Worm (Caenorhabditis elegans): ENCODE measurements around the gene cyp-33D3.

- TF ChIP-seq cog-1 (tag; optimal IDR thresholded peaks at IDR 0.05) (no peak), ztf-23 (GFP tag; IDR thresholded peaks at IDR 0.05) (no peak), flt-1 (GFP tag; IDR thresholded peaks at IDR 0.05) (no peak), med-1 (GFP tag; optimal IDR thresholded peaks at IDR 0.05; ENCODE audit: insufficient read depth) (no peak), T22C8.4 (GFP tag; IDR thresholded peaks at IDR 0.05) (no peak), klf-2 (GFP tag; conservative IDR thresholded peaks at IDR 0.05) (no peak), tab-1 (GFP tag; IDR thresholded peaks at IDR 0.05) (no peak)
These were observed 33.8 kb downstream of the cyp-33D3 start, which contains the start of gene C54E10.10 for ce11 chrV:18803260-18803659.
